Fruit fly (Drosophila melanogaster) whole organism, embryonic: Measurements from ENCODE around the gene Trmt6.
A peak's percentile ranks its signal among the peaks of the same experiment; 100 is the strongest.

Experiments
- Atf6 ChIP-seq: fragments of 200-800 bp; sonication (Bioruptor generic); IDR thresholded peaks from 2 replicates; pipeline ENCODE4 v1.3.6; 2022; ENCODE audit warnings: missing biosample characterization, missing genetic modification characterization
- Awh ChIP-seq: fragments of 200-800 bp; sonication (Bioruptor generic); IDR thresholded peaks from 2 replicates; pipeline ENCODE4, ENCODE4 v1.3.6; 2022; ENCODE audit warnings: missing biosample characterization, missing genetic modification characterization
- Bgb ChIP-seq: fragments of 200-800 bp; sonication (Bioruptor generic); IDR thresholded peaks from 2 replicates; pipeline ENCODE4 v1.3.6; 2022; ENCODE audit warnings: missing biosample characterization, missing genetic modification characterization; ENCODE audit not compliant: partially characterized antibody
- CG10565 ChIP-seq: fragments of 200-800 bp; sonication (Bioruptor generic); optimal IDR thresholded peaks from 3 replicates; lab custom pipeline; 2016; ENCODE audit warnings: missing biosample characterization, mild to moderate bottlenecking, missing genetic modification characterization
- CG12155 ChIP-seq: fragments of 200-800 bp; sonication (Bioruptor generic); optimal IDR thresholded peaks from 3 replicates; lab custom pipeline; 2016; ENCODE audit warnings: missing biosample characterization, missing genetic modification characterization
- CG14050 ChIP-seq: fragments of 200-800 bp; sonication (Bioruptor generic); IDR thresholded peaks from 3 replicates; pipeline ENCODE4 v1.3.6; 2022; ENCODE audit warnings: missing biosample characterization, missing genetic modification characterization
- CG15479 ChIP-seq: fragments of 200-800 bp; sonication (Bioruptor generic); optimal IDR thresholded peaks from 3 replicates; lab custom pipeline; 2019; ENCODE audit warnings: missing biosample characterization, mild to moderate bottlenecking, missing genetic modification characterization, moderate library complexity
- CG1602 ChIP-seq: fragments of 200-800 bp; sonication (Bioruptor generic); optimal IDR thresholded peaks from 3 replicates; lab custom pipeline; 2016; ENCODE audit warnings: missing biosample characterization, missing genetic modification characterization
- CG16779 ChIP-seq: fragments of 200-800 bp; sonication (Bioruptor generic); IDR thresholded peaks from 2 replicates; pipeline ENCODE4 v1.3.6; 2022; ENCODE audit warnings: missing biosample characterization, missing genetic modification characterization
- CG16863 ChIP-seq: fragments of 200-800 bp; sonication (Bioruptor generic); optimal IDR thresholded peaks from 3 replicates; lab custom pipeline; 2016; ENCODE audit warnings: missing biosample characterization, missing genetic modification characterization
- CG17912 ChIP-seq: fragments of 200-800 bp; sonication (Bioruptor generic); optimal IDR thresholded peaks from 2 replicates; lab custom pipeline; 2018; ENCODE audit warnings: missing biosample characterization, mild to moderate bottlenecking, missing genetic modification characterization
- CG18262 ChIP-seq: fragments of 200-800 bp; optimal IDR thresholded peaks from 3 replicates; lab custom pipeline; 2019; ENCODE audit warnings: missing biosample characterization, mild to moderate bottlenecking, missing genetic modification characterization, moderate library complexity
- CG2202 ChIP-seq: fragments of 200-800 bp; sonication (Bioruptor generic); optimal IDR thresholded peaks from 2 replicates; lab custom pipeline; 2018; ENCODE audit warnings: missing biosample characterization, mild to moderate bottlenecking, missing genetic modification characterization
- CG3281 ChIP-seq: fragments of 200-800 bp; sonication (Bioruptor generic); optimal IDR thresholded peaks from 3 replicates; lab custom pipeline; 2017; ENCODE audit warnings: missing biosample characterization, mild to moderate bottlenecking, missing genetic modification characterization
- CG5953 ChIP-seq: fragments of 200-800 bp; sonication (Bioruptor generic); IDR thresholded peaks from 2 replicates; pipeline ENCODE4 v1.3.6; 2022; ENCODE audit warnings: missing biosample characterization, missing genetic modification characterization
- CG6254 ChIP-seq: fragments of 200-800 bp; sonication (Bioruptor generic); optimal IDR thresholded peaks from 3 replicates; lab custom pipeline; 2017; ENCODE audit warnings: mild to moderate bottlenecking, missing biosample characterization, missing genetic modification reagents, missing genetic modification characterization
- CG6654 ChIP-seq: fragments of 200-800 bp; sonication (Bioruptor generic); optimal IDR thresholded peaks from 2 replicates; lab custom pipeline; 2017; ENCODE audit warnings: missing biosample characterization, mild to moderate bottlenecking, missing genetic modification characterization
- CG6791 ChIP-seq: fragments of 200-800 bp; sonication (Bioruptor generic); IDR thresholded peaks from 3 replicates; pipeline ENCODE4 v1.3.6; 2022; ENCODE audit warnings: missing biosample characterization, missing genetic modification characterization; ENCODE audit not compliant: partially characterized antibody
- CG7963 ChIP-seq: fragments of 200-800 bp; sonication (Bioruptor generic); IDR thresholded peaks from 3 replicates; pipeline ENCODE4 v1.3.6; 2022; ENCODE audit warnings: missing biosample characterization, missing genetic modification characterization; ENCODE audit not compliant: partially characterized antibody
- CG7987 ChIP-seq: fragments of 200-800 bp; sonication (Bioruptor generic); optimal IDR thresholded peaks from 2 replicates; lab custom pipeline; 2018; ENCODE audit warnings: missing biosample characterization, mild to moderate bottlenecking, missing genetic modification characterization, moderate library complexity
- CG8765 ChIP-seq: fragments of 200-800 bp; sonication (Bioruptor generic); IDR thresholded peaks from 2 replicates; pipeline ENCODE4 v1.3.6; 2022; ENCODE audit warnings: missing biosample characterization, missing genetic modification characterization
- Deaf1 ChIP-seq: fragments of 200-800 bp; optimal IDR thresholded peaks from 3 replicates; lab custom pipeline; 2019; ENCODE audit warnings: missing biosample characterization, mild to moderate bottlenecking, missing genetic modification characterization, moderate library complexity
- Hand ChIP-seq: fragments of 200-800 bp; sonication (Bioruptor generic); optimal IDR thresholded peaks from 2 replicates; lab custom pipeline; 2017; ENCODE audit warnings: mild to moderate bottlenecking, missing biosample characterization, missing genetic modification reagents, missing genetic modification characterization
- Hey ChIP-seq: fragments of 200-800 bp; sonication (Bioruptor generic); optimal IDR thresholded peaks from 3 replicates; lab custom pipeline; 2018; ENCODE audit warnings: missing biosample characterization, mild to moderate bottlenecking, missing genetic modification characterization
- HmgD ChIP-seq: fragments of 200-800 bp; sonication (Bioruptor generic); optimal IDR thresholded peaks from 3 replicates; lab custom pipeline; 2016; ENCODE audit warnings: missing biosample characterization, missing genetic modification characterization
- HmgZ ChIP-seq: fragments of 200-800 bp; sonication (Bioruptor generic); optimal IDR thresholded peaks from 2 replicates; lab custom pipeline; 2018; ENCODE audit warnings: missing biosample characterization, mild to moderate bottlenecking, missing genetic modification characterization
- Hmx ChIP-seq: fragments of 200-800 bp; sonication (Bioruptor generic); optimal IDR thresholded peaks from 2 replicates; lab custom pipeline; 2016; ENCODE audit warnings: missing biosample characterization, missing genetic modification characterization
- Mrtf ChIP-seq: fragments of 200-800 bp; sonication (Bioruptor generic); IDR thresholded peaks from 3 replicates; pipeline ENCODE4 v1.3.6; 2022; ENCODE audit warnings: missing biosample characterization, missing genetic modification characterization
- Neu2 ChIP-seq: fragments of 200-800 bp; sonication (Bioruptor generic); optimal IDR thresholded peaks from 3 replicates; lab custom pipeline; 2016; ENCODE audit warnings: missing biosample characterization, missing genetic modification characterization, borderline replicate concordance
- Nf-YA ChIP-seq: fragments of 200-800 bp; sonication (Bioruptor generic); IDR thresholded peaks from 2 replicates; pipeline ENCODE4 v1.3.6; 2022; ENCODE audit warnings: missing biosample characterization, missing genetic modification characterization
- Optix ChIP-seq: fragments of 200-800 bp; sonication (Bioruptor generic); IDR thresholded peaks from 3 replicates; pipeline ENCODE4 v1.3.6; 2022; ENCODE audit warnings: missing biosample characterization, missing genetic modification characterization
- Ravus ChIP-seq: fragments of 200-800 bp; sonication (Bioruptor generic); IDR thresholded peaks from 2 replicates; pipeline ENCODE4 v1.3.6; 2022; ENCODE audit warnings: missing biosample characterization, missing genetic modification characterization
- aop ChIP-seq: fragments of 200-800 bp; sonication (Bioruptor generic); IDR thresholded peaks from 2 replicates; pipeline ENCODE4 v1.3.6; 2022; ENCODE audit warnings: missing biosample characterization, missing genetic modification characterization
- cas ChIP-seq: fragments of 200-800 bp; sonication (Bioruptor generic); IDR thresholded peaks from 2 replicates; pipeline ENCODE4 v1.3.6; 2022; ENCODE audit warnings: missing biosample characterization, missing genetic modification characterization
- cg ChIP-seq: fragments of 200-800 bp; sonication (Bioruptor generic); optimal IDR thresholded peaks from 3 replicates; lab custom pipeline; 2019; ENCODE audit warnings: missing biosample characterization, mild to moderate bottlenecking, missing genetic modification characterization, moderate library complexity
- dan ChIP-seq: fragments of 200-800 bp; sonication (Bioruptor generic); IDR thresholded peaks from 2 replicates; pipeline ENCODE4 v1.3.6; 2022; ENCODE audit warnings: missing biosample characterization, missing genetic modification characterization
- disco-r ChIP-seq: fragments of 200-800 bp; sonication (Bioruptor generic); optimal IDR thresholded peaks from 2 replicates; lab custom pipeline; 2016; ENCODE audit warnings: missing biosample characterization, missing genetic modification characterization
- dmrt99B ChIP-seq: fragments of 200-800 bp; sonication (Bioruptor generic); optimal IDR thresholded peaks from 2 replicates; lab custom pipeline; 2018; ENCODE audit warnings: missing biosample characterization, mild to moderate bottlenecking, missing genetic modification characterization, moderate library complexity
- gem ChIP-seq: fragments of 200-800 bp; sonication (Bioruptor generic); optimal IDR thresholded peaks from 2 replicates; lab custom pipeline; 2019; ENCODE audit warnings: missing biosample characterization, mild to moderate bottlenecking, missing genetic modification characterization, moderate library complexity
- grau ChIP-seq: fragments of 200-800 bp; optimal IDR thresholded peaks from 3 replicates; lab custom pipeline; 2019; ENCODE audit warnings: missing biosample characterization, mild to moderate bottlenecking, missing genetic modification characterization, moderate library complexity
- gt ChIP-seq: fragments of 200-800 bp; sonication (Bioruptor generic); IDR thresholded peaks from 2 replicates; pipeline ENCODE4 v1.3.6; 2022; ENCODE audit warnings: missing biosample characterization, missing genetic modification characterization
- h ChIP-seq: fragments of >200 bp; optimal IDR thresholded peaks from 2 replicates; lab custom pipeline; 2017
- kah ChIP-seq: fragments of 200-800 bp; sonication (Bioruptor generic); optimal IDR thresholded peaks from 2 replicates; lab custom pipeline; 2018; ENCODE audit warnings: missing biosample characterization, mild to moderate bottlenecking, missing genetic modification characterization
- mirr ChIP-seq: fragments of 200-800 bp; sonication (Bioruptor generic); optimal IDR thresholded peaks from 3 replicates; lab custom pipeline; 2018; ENCODE audit warnings: missing biosample characterization, mild to moderate bottlenecking, missing genetic modification characterization
- nom ChIP-seq: fragments of 200-800 bp; sonication (Bioruptor generic); optimal IDR thresholded peaks from 2 replicates; lab custom pipeline; 2017; ENCODE audit warnings: missing biosample characterization, missing genetic modification characterization, mild to moderate bottlenecking, moderate library complexity, missing genetic modification reagents
- salm ChIP-seq: fragments of 200-800 bp; sonication (Bioruptor generic); optimal IDR thresholded peaks from 2 replicates; lab custom pipeline; 2018; ENCODE audit warnings: missing biosample characterization, mild to moderate bottlenecking, missing genetic modification characterization
- sima ChIP-seq: fragments of 200-800 bp; sonication (Bioruptor generic); optimal IDR thresholded peaks from 2 replicates; lab custom pipeline; 2016; ENCODE audit warnings: missing biosample characterization, missing genetic modification characterization
- so ChIP-seq: fragments of 200-800 bp; sonication (Bioruptor generic); IDR thresholded peaks from 3 replicates; pipeline ENCODE4 v1.3.6; 2022; ENCODE audit warnings: missing biosample characterization, missing genetic modification characterization
- ssp ChIP-seq: fragments of 200-800 bp; sonication (Bioruptor generic); IDR thresholded peaks from 2 replicates; pipeline ENCODE4 v1.3.6; 2022; ENCODE audit warnings: missing biosample characterization, missing genetic modification characterization
- tna ChIP-seq: fragments of 200-800 bp; sonication (Bioruptor generic); IDR thresholded peaks from 2 replicates; pipeline ENCODE4 v1.3.6; 2022; ENCODE audit warnings: missing biosample characterization, missing genetic modification characterization; ENCODE audit not compliant: partially characterized antibody

Gene Trmt6

DNA sequence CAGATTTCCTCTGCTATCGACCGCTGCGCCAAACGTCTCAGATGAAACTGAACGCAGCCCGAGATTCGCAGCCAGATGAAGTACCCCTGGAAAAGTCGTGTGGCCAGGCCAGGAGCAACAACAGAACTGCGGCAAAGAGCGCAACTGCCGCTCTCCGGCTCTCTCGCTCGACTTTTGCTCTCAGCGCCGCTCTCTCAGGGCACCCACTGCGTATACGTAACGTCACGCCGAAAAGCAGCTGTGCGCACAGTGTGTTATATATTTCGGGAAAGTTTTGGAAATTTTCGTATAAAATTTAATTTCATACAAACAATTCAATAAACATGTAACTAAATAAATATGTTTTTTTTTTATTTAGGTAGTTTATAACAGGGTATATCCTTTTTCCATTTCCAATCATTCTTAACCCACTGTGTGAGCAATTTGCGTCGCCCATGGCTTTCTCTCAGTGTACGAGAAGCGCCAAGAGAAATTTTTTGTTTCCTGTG lies 39.0 kb upstream of the Trmt6 start, which contains the start of gene Dpp10 (continued):
- peak; percentile 25 for TF ChIP-seq HmgD
- TF ChIP-seq tna, result no peak
- TF ChIP-seq Atf6 (GFP tag; lab: Robert Waterston, UW), result peak; percentile 98
- TF ChIP-seq nom (GFP tag; lab: Kevin White, UChicago), result peak; percentile 11
- TF ChIP-seq Optix (GFP tag; lab: Robert Waterston, UW), result peak; percentile 90
- peak; percentile 92 for TF ChIP-seq cas (GFP tag; lab: Robert Waterston, UW)
- TF ChIP-seq salm (tag; lab: Kevin White, UChicago), result peak; percentile 60
- no peak for TF ChIP-seq CG15479
- peak; percentile 96 for TF ChIP-seq Mrtf (GFP tag; lab: Robert Waterston, UW)
- TF ChIP-seq HmgZ (tag; lab: Kevin White, UChicago), result peak; percentile 95
- no peak for TF ChIP-seq h
- TF ChIP-seq CG14050 (GFP tag; lab: Robert Waterston, UW), result peak; percentile 95
- TF ChIP-seq CG12155 (GFP tag; lab: Kevin White, UChicago), result peak; percentile 83
- TF ChIP-seq CG5953, result peak; percentile 86
- TF ChIP-seq CG7963, result no peak
- peak; percentile 75 for TF ChIP-seq sima (GFP tag; lab: Kevin White, UChicago)
- TF ChIP-seq gt (GFP tag; lab: Robert Waterston, UW), result peak; percentile 68
- peak; percentile 87 for TF ChIP-seq ssp (GFP tag; lab: Robert Waterston, UW)
- peak; percentile 60 for TF ChIP-seq kah
- peak; percentile 90 for TF ChIP-seq Nf-YA (GFP tag; lab: Robert Waterston, UW)
- peak; percentile 81 for TF ChIP-seq CG16863 (GFP tag; lab: Kevin White, UChicago)
- TF ChIP-seq CG6254 (GFP tag; lab: Kevin White, UChicago), result peak; percentile 27
- peak; percentile 92 for TF ChIP-seq grau (tag; lab: Kevin White, UChicago)
- peak; percentile 28 for TF ChIP-seq Neu2 (GFP tag; lab: Kevin White, UChicago)
- peak; percentile 51 for TF ChIP-seq CG6654 (GFP tag; lab: Kevin White, UChicago)
- TF ChIP-seq CG10565 (GFP tag; lab: Kevin White, UChicago), result no peak
- TF ChIP-seq disco-r (GFP tag; lab: Kevin White, UChicago), result peak; percentile 80
- TF ChIP-seq CG18262 (tag; lab: Kevin White, UChicago), result peak; percentile 71
- TF ChIP-seq Deaf1 (tag; lab: Kevin White, UChicago), result peak; percentile 74
- TF ChIP-seq CG3281 (GFP tag; lab: Kevin White, UChicago), result peak; percentile 92
- TF ChIP-seq CG17912, result peak; percentile 4
- TF ChIP-seq Ravus (GFP tag; lab: Robert Waterston, UW), result peak; percentile 91
- peak; percentile 93 for TF ChIP-seq dmrt99B (tag; lab: Kevin White, UChicago)
- no peak for TF ChIP-seq CG2202
- peak; percentile 77; the same call in 1 of the 2 replicates for TF ChIP-seq CG8765 (GFP tag; lab: Robert Waterston, UW)
- no peak for TF ChIP-seq Bgb
- peak; percentile 91 for TF ChIP-seq Awh (GFP tag; lab: Robert Waterston, UW)
- TF ChIP-seq mirr (GFP tag; lab: Kevin White, UChicago), result peak; percentile 71
- TF ChIP-seq aop (GFP tag; lab: Robert Waterston, UW), result peak; percentile 51; the same call in 1 of the 2 replicates
- no peak for TF ChIP-seq cg
- peak; percentile 65; the same call in 1 of the 2 replicates for TF ChIP-seq dan
- peak; percentile 60 for TF ChIP-seq CG7987
- TF ChIP-seq Hmx (GFP tag; lab: Kevin White, UChicago), result peak; percentile 43
- peak; percentile 95 for TF ChIP-seq gem (tag; lab: Kevin White, UChicago)
- no peak for TF ChIP-seq CG6791 (GFP tag; lab: Robert Waterston, UW)
- TF ChIP-seq CG16779 (GFP tag; lab: Robert Waterston, UW), result peak; percentile 72
- TF ChIP-seq Hand (GFP tag; lab: Kevin White, UChicago), result peak; percentile 95
- peak; percentile 66 for TF ChIP-seq Hey (tag; lab: Kevin White, UChicago)
- TF ChIP-seq so (GFP tag; lab: Robert Waterston, UW), result peak; percentile 95
- peak; percentile 72 for TF ChIP-seq CG1602 (GFP tag; lab: Kevin White, UChicago)
